Worm (Caenorhabditis elegans): ENCODE data around the gene F55A11.7.

The F55A11.7 gene

DNA sequence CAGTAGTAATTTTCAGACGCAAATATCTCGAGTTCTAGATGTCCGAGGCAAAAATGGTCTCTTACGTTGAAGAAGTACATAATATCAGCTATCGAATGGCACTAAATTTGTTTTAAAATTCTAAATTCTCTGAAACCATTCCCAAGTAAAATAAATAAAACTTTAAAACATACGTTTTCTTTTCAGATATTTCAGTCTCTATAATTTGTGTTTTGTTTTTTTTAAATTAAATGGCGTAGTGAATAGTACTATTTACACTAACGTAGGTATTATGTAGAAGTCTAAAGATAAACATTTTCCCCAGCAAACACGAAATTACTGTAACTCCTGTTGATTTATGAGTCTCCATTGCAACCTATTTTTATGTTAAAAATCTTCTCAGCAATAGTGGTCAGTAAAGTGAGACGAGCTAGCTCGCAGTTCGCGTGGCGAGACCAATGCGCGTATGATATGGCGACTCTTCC is 30.1 kb upstream of the F55A11.7 start (continued):
- no peak for TF ChIP-seq nhr-120 (GFP tag; IDR thresholded peaks at IDR 0.05)
- peak; percentile 59 for TF ChIP-seq madf-6 (GFP tag; IDR thresholded peaks at IDR 0.05)
- no peak for TF ChIP-seq fkh-3 (tag; optimal IDR thresholded peaks at IDR 0.05)
- TF ChIP-seq mxl-1 (tag; optimal IDR thresholded peaks at IDR 0.05) = no peak
- TF ChIP-seq Y56A3A.18 (GFP tag; IDR thresholded peaks at IDR 0.05) = peak; percentile 91
- no peak for TF ChIP-seq rcor-1 (GFP tag; IDR thresholded peaks at IDR 0.05)
- TF ChIP-seq sdz-38 (tag; optimal IDR thresholded peaks at IDR 0.05) = no peak
- TF ChIP-seq hlh-12 (tag; optimal IDR thresholded peaks at IDR 0.05) = no peak
- TF ChIP-seq cebp-2 (GFP tag; IDR thresholded peaks at IDR 0.05) = no peak

DNA sequence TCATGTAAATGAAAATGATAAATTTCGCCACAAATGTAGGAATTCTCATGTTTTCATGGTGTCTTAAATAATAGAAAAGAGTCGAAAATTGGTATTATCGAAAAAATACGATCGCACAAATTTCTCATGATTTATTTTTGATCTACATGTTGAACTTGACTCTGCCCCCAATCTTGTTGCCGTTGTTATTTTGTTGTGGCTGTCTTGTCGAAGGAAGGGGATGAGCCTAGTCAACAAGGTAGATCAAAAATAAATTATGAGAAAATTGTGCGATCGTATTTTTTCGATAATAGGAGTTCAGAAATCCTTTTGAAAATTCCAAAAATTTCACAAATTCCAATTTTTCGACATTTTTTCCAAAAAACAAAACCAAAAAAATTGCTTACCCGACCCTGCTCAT is 28.3 kb upstream of the F55A11.7 start:
- peak; percentile 22; the same call in 1 of the 2 replicates for TF ChIP-seq egrh-3 (GFP tag; IDR thresholded peaks at IDR 0.05)
- peak; percentile 82 for TF ChIP-seq madf-6 (GFP tag; IDR thresholded peaks at IDR 0.05)
- peak; percentile 62 for TF ChIP-seq madf-8 (GFP tag; conservative IDR thresholded peaks at IDR 0.05)
- TF ChIP-seq efl-1 (GFP tag; optimal IDR thresholded peaks at IDR 0.05) = peak; percentile 21
- peak; percentile 39; the same call in 1 of the 2 replicates for TF ChIP-seq ceh-91 (GFP tag; IDR thresholded peaks at IDR 0.05)
- TF ChIP-seq unc-62 (GFP tag; optimal IDR thresholded peaks at IDR 0.05) = no peak

- TF ChIP-seq Y53G8AR.9 (GFP tag; conservative IDR thresholded peaks at IDR 0.05) (no peak), F55B11.4 (tag; optimal IDR thresholded peaks at IDR 0.05; ENCODE audit: borderline replicate concordance, insufficient read depth) (no peak), snpc-1.3 (tag; optimal IDR thresholded peaks at IDR 0.05; ENCODE audit: insufficient read depth) (no peak)
Observed at ce11 chrV:11811921-11812320, 24.7 kb upstream of the F55A11.7 start, which contains the start of gene D2023.3. Gene D2023.3 (minus strand): TSS chrV:11812021.

- TF ChIP-seq B0019.2 (GFP tag; conservative IDR thresholded peaks at IDR 0.05) (no peak), let-526 (GFP tag; IDR thresholded peaks at IDR 0.05) (no peak), lsl-1 (GFP tag; optimal IDR thresholded peaks at IDR 0.05) (no peak), sdz-38 (tag; optimal IDR thresholded peaks at IDR 0.05) (no peak), Y95B8A.8 (GFP tag; IDR thresholded peaks at IDR 0.05) (no peak), attf-5 (GFP tag; optimal IDR thresholded peaks at IDR 0.05) (no peak), ztf-6 (GFP tag; IDR thresholded peaks at IDR 0.05) (no peak), ztf-28 (GFP tag; IDR thresholded peaks at IDR 0.05) (no peak), dpff-1 (tag; optimal IDR thresholded peaks at IDR 0.05) (no peak), snpc-1.1 (tag; optimal IDR thresholded peaks at IDR 0.05; ENCODE audit: insufficient read depth) (no peak), F49E8.2 (tag; optimal IDR thresholded peaks at IDR 0.05; ENCODE audit: insufficient read depth) (no peak)
Observed at ce11 chrV:11809935-11810334, 22.7 kb upstream of the F55A11.7 start.

ce11 chrV:11803518-11803994 is 16.3 kb upstream of the F55A11.7 start:
- peak; percentile 49 for TF ChIP-seq lin-40 (tag; optimal IDR thresholded peaks at IDR 0.05)
- no peak for TF ChIP-seq F37B4.10 (GFP tag; IDR thresholded peaks at IDR 0.05)
- no peak for TF ChIP-seq madf-10 (tag; optimal IDR thresholded peaks at IDR 0.05)
- TF ChIP-seq lin-35 (GFP tag; optimal IDR thresholded peaks at IDR 0.05) = no peak
- peak; percentile 60 for TF ChIP-seq ztf-26 (tag; optimal IDR thresholded peaks at IDR 0.05)
- peak; percentile 88 for TF ChIP-seq somi-1 (GFP tag; optimal IDR thresholded peaks at IDR 0.05)
- TF ChIP-seq die-1 (tag; optimal IDR thresholded peaks at IDR 0.05) = peak; percentile 24
- no peak for TF ChIP-seq efl-1 (GFP tag; optimal IDR thresholded peaks at IDR 0.05)
- TF ChIP-seq nhr-80 (tag; optimal IDR thresholded peaks at IDR 0.05) = peak; percentile 3
- no peak for TF ChIP-seq F33H1.4 (GFP tag; IDR thresholded peaks at IDR 0.05)
- no peak for TF ChIP-seq T26A5.8 (tag; optimal IDR thresholded peaks at IDR 0.05)
- no peak for TF ChIP-seq Y95B8A.8 (GFP tag; IDR thresholded peaks at IDR 0.05)
- TF ChIP-seq hsf-1 (GFP tag; IDR thresholded peaks at IDR 0.05) = no peak
